Worm (Caenorhabditis elegans): ENCODE results near the gene mmad-1.

mmad-1 gene

DNA sequence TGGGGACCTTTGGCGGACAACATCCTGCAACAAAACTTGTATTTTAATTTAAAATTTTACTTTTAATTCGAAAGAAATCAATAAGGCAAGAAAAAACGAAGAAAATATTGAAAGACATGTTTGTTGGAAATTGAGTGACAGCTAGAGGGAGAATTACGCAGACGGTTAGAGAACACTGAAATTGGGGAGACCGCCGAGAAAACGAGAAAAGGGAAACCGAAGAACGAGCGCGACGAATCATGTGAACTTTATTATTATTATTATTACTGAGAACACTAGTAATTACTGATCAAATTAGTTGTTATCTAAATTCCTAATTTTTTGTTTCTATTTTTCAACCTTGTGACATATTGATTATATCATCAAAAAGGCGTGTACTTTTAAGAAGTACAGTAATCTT is at the start of gene mmad-1:
TSS of gene mmad-1 (minus strand) at position 24 of the 400 bp plus-strand sequence.
- TF ChIP-seq pha-4 (tag; optimal IDR thresholded peaks at IDR 0.05) (peak; percentile 76), sea-2 (GFP tag; optimal IDR thresholded peaks at IDR 0.05) (no peak), pqm-1 (tag; optimal IDR thresholded peaks at IDR 0.05) (peak; percentile 47), hmg-11 (tag; optimal IDR thresholded peaks at IDR 0.05) (peak; percentile 2), nfya-1 (tag; optimal IDR thresholded peaks at IDR 0.05; ENCODE audit: insufficient read depth) (peak; percentile 72), ceh-82 (tag; optimal IDR thresholded peaks at IDR 0.05) (no peak), nhr-77 (tag; optimal IDR thresholded peaks at IDR 0.05) (no peak), snpc-4 (tag; optimal IDR thresholded peaks at IDR 0.05) (peak; percentile 9), nhr-23 (tag; optimal IDR thresholded peaks at IDR 0.05) (peak; percentile 26), ceh-28 (tag; optimal IDR thresholded peaks at IDR 0.05) (peak; percentile 13), nhr-25 (tag; optimal IDR thresholded peaks at IDR 0.05) (no peak), elt-2 (tag; optimal IDR thresholded peaks at IDR 0.05) (peak; percentile 79), elt-1 (tag; optimal IDR thresholded peaks at IDR 0.05) (no peak), unc-62 (GFP tag; optimal IDR thresholded peaks at IDR 0.05) (peak; percentile 85), egl-5 (tag; optimal IDR thresholded peaks at IDR 0.05) (peak; percentile 64)

DNA sequence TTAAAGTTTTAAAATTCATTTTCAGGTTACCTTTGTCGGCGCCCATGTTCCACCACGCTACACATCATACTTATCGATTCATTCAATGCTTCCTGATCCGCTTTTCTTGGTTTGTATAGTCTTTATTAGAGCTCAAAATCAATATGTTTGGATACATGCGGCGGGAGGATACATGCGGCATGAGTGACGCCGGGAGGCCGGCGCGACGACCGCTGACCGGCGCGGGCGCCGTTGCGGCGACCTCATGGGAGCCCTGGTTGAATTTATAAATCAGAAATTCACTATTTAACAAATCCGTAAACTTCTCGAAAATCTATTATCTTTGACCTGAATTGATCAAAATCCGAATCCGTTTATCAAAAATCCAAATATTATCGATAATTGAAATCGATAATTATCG is 32.9 kb upstream of the mmad-1 start:
- no peak for TF ChIP-seq daf-12 (tag; optimal IDR thresholded peaks at IDR 0.05)

DNA sequence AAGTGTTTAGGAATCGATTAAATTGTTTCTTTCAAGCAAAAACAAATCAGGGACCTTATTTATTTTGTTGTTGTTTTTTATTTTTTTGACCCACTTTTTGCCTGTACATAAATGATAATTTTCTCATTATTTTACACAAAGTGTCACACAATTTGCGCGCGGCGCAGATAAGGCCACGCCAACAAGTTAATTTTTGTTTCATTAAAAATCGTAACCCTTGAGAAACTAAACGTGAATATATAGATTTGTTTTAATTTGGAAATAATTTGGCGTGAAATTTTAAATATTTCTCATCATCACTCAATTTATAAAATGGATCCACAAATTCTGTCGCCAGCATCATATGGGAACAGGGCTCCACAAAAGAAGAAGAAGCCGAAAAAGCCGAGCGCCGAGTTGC is 31.7 kb upstream of the mmad-1 start, which contains the start of gene T05D4.5:
TSS of gene T05D4.5 (plus strand) at position 301 of the 400 bp plus-strand sequence.
- TF ChIP-seq aly-2 (tag; optimal IDR thresholded peaks at IDR 0.05) (no peak), nhr-25 (tag; optimal IDR thresholded peaks at IDR 0.05) (no peak), nhr-76 (tag; optimal IDR thresholded peaks at IDR 0.05) (no peak), lin-15B (tag; optimal IDR thresholded peaks at IDR 0.05) (no peak), mdl-1 (tag; optimal IDR thresholded peaks at IDR 0.05) (no peak), nhr-67 (tag; optimal IDR thresholded peaks at IDR 0.05) (no peak), ceh-16 (tag; optimal IDR thresholded peaks at IDR 0.05) (no peak), nhr-237 (tag; optimal IDR thresholded peaks at IDR 0.05) (no peak), lsy-12 (tag; optimal IDR thresholded peaks at IDR 0.05) (no peak)

DNA sequence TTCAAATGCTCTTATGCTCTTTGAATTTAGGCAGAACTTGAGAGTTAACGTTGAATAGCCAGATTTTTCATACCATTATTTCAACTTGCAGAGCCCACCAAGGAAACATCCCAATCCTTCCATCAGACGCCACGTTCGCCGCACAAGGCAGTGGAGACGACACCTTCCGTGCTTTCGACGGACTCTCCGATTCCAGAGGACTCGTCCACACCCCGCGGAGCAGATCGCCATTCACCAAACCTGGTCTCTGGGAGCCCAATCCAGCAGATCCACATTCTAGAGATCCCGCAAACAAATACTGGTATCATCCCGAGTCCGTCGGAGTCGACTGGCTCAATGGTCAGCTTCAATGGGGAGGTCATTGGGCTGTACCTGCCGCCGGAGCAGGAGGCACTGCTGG is 31.3 kb upstream of the mmad-1 start:
- no peak for TF ChIP-seq skn-1 (tag; optimal IDR thresholded peaks at IDR 0.05)
- TF ChIP-seq ceh-28 (tag; optimal IDR thresholded peaks at IDR 0.05) = no peak
- no peak for TF ChIP-seq elt-3 (tag; optimal IDR thresholded peaks at IDR 0.05)
- TF ChIP-seq nhr-28 (tag; optimal IDR thresholded peaks at IDR 0.05) = no peak
- TF ChIP-seq unc-39 (tag; optimal IDR thresholded peaks at IDR 0.05) = no peak
- no peak for TF ChIP-seq pqm-1 (tag; optimal IDR thresholded peaks at IDR 0.05)
- no peak for TF ChIP-seq ztf-11 (tag; optimal IDR thresholded peaks at IDR 0.05)
- TF ChIP-seq nhr-237 (tag; optimal IDR thresholded peaks at IDR 0.05) = no peak
- TF ChIP-seq aly-2 (tag; optimal IDR thresholded peaks at IDR 0.05) = no peak
- no peak for TF ChIP-seq fkh-10 (GFP tag; optimal IDR thresholded peaks at IDR 0.05)
- no peak for TF ChIP-seq fkh-2 (tag; optimal IDR thresholded peaks at IDR 0.05)
- TF ChIP-seq nfya-1 (tag; optimal IDR thresholded peaks at IDR 0.05; ENCODE audit: insufficient read depth) = no peak
- no peak for TF ChIP-seq ceh-82 (tag; optimal IDR thresholded peaks at IDR 0.05)
- no peak for TF ChIP-seq ama-1 (optimal IDR thresholded peaks at IDR 0.05)
- no peak for TF ChIP-seq ztf-4 (tag; optimal IDR thresholded peaks at IDR 0.05)
- TF ChIP-seq nhr-12 (tag; optimal IDR thresholded peaks at IDR 0.05) = no peak
- TF ChIP-seq fos-1 (tag; optimal IDR thresholded peaks at IDR 0.05) = no peak
- TF ChIP-seq lin-39 (tag; optimal IDR thresholded peaks at IDR 0.05) = no peak

DNA sequence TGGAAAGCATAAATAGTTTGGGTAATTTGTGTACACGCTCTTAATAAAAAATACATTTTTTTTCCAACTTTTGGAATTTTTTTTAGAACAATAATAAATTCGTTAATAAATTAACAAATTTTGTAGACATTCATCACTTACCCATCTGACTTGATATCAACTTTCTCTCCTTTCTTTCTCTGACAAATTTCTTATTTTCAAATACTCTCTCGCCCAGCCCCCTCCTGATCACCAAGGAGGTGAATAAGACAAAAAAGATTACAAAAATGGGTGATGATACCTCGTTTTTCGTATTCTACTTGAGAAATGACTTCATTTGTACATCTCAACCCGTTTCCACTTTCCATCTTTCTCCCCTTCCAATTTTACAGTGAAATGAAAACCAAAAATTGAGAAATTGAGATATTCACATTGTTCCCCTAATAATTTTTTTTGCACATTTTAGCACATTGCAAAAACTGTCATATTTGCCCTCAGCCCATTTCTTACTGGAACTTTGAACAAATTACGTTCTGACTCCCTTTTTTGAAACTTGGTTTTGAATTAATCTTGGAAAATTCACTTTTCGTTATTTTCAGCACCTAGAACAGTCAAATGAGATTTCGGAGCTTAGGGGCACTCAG is 26.9 kb upstream of the mmad-1 start, which contains the start of gene osm-7:
TSS of gene osm-7 (plus strand) at position 573 of the 623 bp plus-strand sequence.
- no peak for TF ChIP-seq ceh-28 (tag; optimal IDR thresholded peaks at IDR 0.05)
- TF ChIP-seq egl-27 (tag; optimal IDR thresholded peaks at IDR 0.05) = no peak
- TF ChIP-seq nhr-23 (tag; optimal IDR thresholded peaks at IDR 0.05) = no peak
- TF ChIP-seq ceh-82 (tag; optimal IDR thresholded peaks at IDR 0.05) = no peak
- TF ChIP-seq ama-1 (optimal IDR thresholded peaks at IDR 0.05) = no peak
- TF ChIP-seq daf-12 (tag; optimal IDR thresholded peaks at IDR 0.05) = no peak
- no peak for TF ChIP-seq pha-4 (tag; optimal IDR thresholded peaks at IDR 0.05)
- TF ChIP-seq fkh-10 (GFP tag; optimal IDR thresholded peaks at IDR 0.05) = no peak
- TF ChIP-seq snpc-4 (tag; optimal IDR thresholded peaks at IDR 0.05) = no peak
- TF ChIP-seq fos-1 (tag; optimal IDR thresholded peaks at IDR 0.05) = no peak
- no peak for TF ChIP-seq sea-2 (GFP tag; optimal IDR thresholded peaks at IDR 0.05)
- TF ChIP-seq ztf-11 (tag; optimal IDR thresholded peaks at IDR 0.05) = no peak
- no peak for TF ChIP-seq elt-1 (tag; optimal IDR thresholded peaks at IDR 0.05)
- no peak for TF ChIP-seq lsy-12 (tag; optimal IDR thresholded peaks at IDR 0.05)
- no peak for TF ChIP-seq lin-39 (tag; optimal IDR thresholded peaks at IDR 0.05)
